Fruit fly (Drosophila melanogaster): ENCODE measurements around the gene CG15386.

The CG15386 gene

dm6 chr2L:2180120-2180539 is 36.9 kb downstream of the CG15386 start (continued):
- peak; percentile 75 for TF ChIP-seq Hsf (GFP tag; optimal IDR thresholded peaks at IDR 0.05)
- peak; percentile 70 for TF ChIP-seq danr (GFP tag; IDR thresholded peaks at IDR 0.05)
- peak; percentile 91 for TF ChIP-seq stc (GFP tag; IDR thresholded peaks at IDR 0.05)
- peak; percentile 57; the same call in 1 of the 2 replicates for TF ChIP-seq CG43689 (GFP tag; IDR thresholded peaks at IDR 0.05)
- peak; percentile 87 for TF ChIP-seq CG10366 (GFP tag; IDR thresholded peaks at IDR 0.05)
- peak; percentile 94 for TF ChIP-seq CG6689 (GFP tag; IDR thresholded peaks at IDR 0.05)
- TF ChIP-seq ATbp (GFP tag; optimal IDR thresholded peaks at IDR 0.05) = peak; percentile 95
- TF ChIP-seq Hr39 (optimal IDR thresholded peaks at IDR 0.05) = no peak
- TF ChIP-seq caup (GFP tag; optimal IDR thresholded peaks at IDR 0.05; ENCODE audit: severe bottlenecking) = peak; percentile 80
- peak; percentile 61 for TF ChIP-seq mam (GFP tag; optimal IDR thresholded peaks at IDR 0.05)
- peak; percentile 77 for TF ChIP-seq CG13775 (GFP tag; optimal IDR thresholded peaks at IDR 0.05)
- peak; percentile 87 for TF ChIP-seq CG7372 (GFP tag; IDR thresholded peaks at IDR 0.05)
- peak; percentile 71 for TF ChIP-seq CG7271 (tag; optimal IDR thresholded peaks at IDR 0.05)
- peak; percentile 67 for TF ChIP-seq Hand (GFP tag; optimal IDR thresholded peaks at IDR 0.05)
- peak; percentile 85 for TF ChIP-seq CG1602 (GFP tag; optimal IDR thresholded peaks at IDR 0.05)
- TF ChIP-seq NC2β (GFP tag; optimal IDR thresholded peaks at IDR 0.05) = peak; percentile 79
- TF ChIP-seq CG9817 (tag; optimal IDR thresholded peaks at IDR 0.05) = peak; percentile 81
- TF ChIP-seq CG3726 (GFP tag; IDR thresholded peaks at IDR 0.05) = peak; percentile 77; the same call in 2 of the 3 replicates
- no peak for TF ChIP-seq Dp (GFP tag; optimal IDR thresholded peaks at IDR 0.05)
- peak; percentile 74 for TF ChIP-seq pum (GFP tag; optimal IDR thresholded peaks at IDR 0.05)
- TF ChIP-seq CG31224 (GFP tag; IDR thresholded peaks at IDR 0.05) = peak; percentile 79
- peak; percentile 68 for TF ChIP-seq Antp (GFP tag; optimal IDR thresholded peaks at IDR 0.05)
- peak; percentile 74 for TF ChIP-seq CG15514 (GFP tag; optimal IDR thresholded peaks at IDR 0.05)
- TF ChIP-seq ranshi (GFP tag; IDR thresholded peaks at IDR 0.05) = peak; percentile 91
- peak; percentile 76 for TF ChIP-seq sim (GFP tag; IDR thresholded peaks at IDR 0.05)
- peak; percentile 52; the same call in 1 of the 3 replicates for TF ChIP-seq CG6175 (GFP tag; IDR thresholded peaks at IDR 0.05)
- TF ChIP-seq CG3163 (GFP tag; optimal IDR thresholded peaks at IDR 0.05) = peak; percentile 9
- TF ChIP-seq hbn (GFP tag; IDR thresholded peaks at IDR 0.05; ENCODE audit: partially characterized antibody) = no peak
- peak; percentile 83 for TF ChIP-seq Lhr (GFP tag; optimal IDR thresholded peaks at IDR 0.05)
- 0 out of 2 replicates have a peak, but pooled peaks have one; percentile 17 for TF ChIP-seq Doc2 (GFP tag; IDR thresholded peaks at IDR 0.05)
- peak; percentile 78 for TF ChIP-seq CrebB (tag; optimal IDR thresholded peaks at IDR 0.05)
- peak; percentile 66 for TF ChIP-seq Dip3 (GFP tag; optimal IDR thresholded peaks at IDR 0.05)
- TF ChIP-seq dimm (GFP tag; IDR thresholded peaks at IDR 0.05) = peak; percentile 79
- peak; percentile 59; the same call in 2 of the 3 replicates for TF ChIP-seq CG11560 (tag; IDR thresholded peaks at IDR 0.05)
- peak; percentile 93 for TF ChIP-seq Oli (tag; optimal IDR thresholded peaks at IDR 0.05)
- no peak for TF ChIP-seq pfk (GFP tag; optimal IDR thresholded peaks at IDR 0.05)
- peak; percentile 82 for TF ChIP-seq fd64A (GFP tag; optimal IDR thresholded peaks at IDR 0.05)
- peak; percentile 77 for TF ChIP-seq CG8765 (GFP tag; IDR thresholded peaks at IDR 0.05)
- peak; percentile 68 for TF ChIP-seq twi (tag; optimal IDR thresholded peaks at IDR 0.05)
- peak; percentile 81 for TF ChIP-seq CG17361 (GFP tag; IDR thresholded peaks at IDR 0.05)
- TF ChIP-seq ara (GFP tag; IDR thresholded peaks at IDR 0.05) = peak; percentile 94
- peak; percentile 85 for TF ChIP-seq CG5245 (GFP tag; optimal IDR thresholded peaks at IDR 0.05)
- no peak for TF ChIP-seq CG15479 (GFP tag; optimal IDR thresholded peaks at IDR 0.05)
- peak; percentile 61 for TF ChIP-seq NK7.1 (GFP tag; optimal IDR thresholded peaks at IDR 0.05)
- TF ChIP-seq gfzf (GFP tag; optimal IDR thresholded peaks at IDR 0.05) = no peak
- TF ChIP-seq CG14050 (GFP tag; IDR thresholded peaks at IDR 0.05) = peak; percentile 80
- peak; percentile 55 for TF ChIP-seq CG4328 (GFP tag; optimal IDR thresholded peaks at IDR 0.05)
- TF ChIP-seq CG8478 (optimal IDR thresholded peaks at IDR 0.05) = no peak
- TF ChIP-seq CG4360 (GFP tag; IDR thresholded peaks at IDR 0.05) = peak; percentile 59
- TF ChIP-seq Ets97D (GFP tag; optimal IDR thresholded peaks at IDR 0.05) = peak; percentile 62
- peak; percentile 85 for TF ChIP-seq CG32767 (GFP tag; IDR thresholded peaks at IDR 0.05)
- TF ChIP-seq CHES-1-like (GFP tag; optimal IDR thresholded peaks at IDR 0.05) = peak; percentile 54

Data from whole organism, embryonic.